Worm (Caenorhabditis elegans): Measurements from ENCODE around the gene F42A9.6.

DNA sequence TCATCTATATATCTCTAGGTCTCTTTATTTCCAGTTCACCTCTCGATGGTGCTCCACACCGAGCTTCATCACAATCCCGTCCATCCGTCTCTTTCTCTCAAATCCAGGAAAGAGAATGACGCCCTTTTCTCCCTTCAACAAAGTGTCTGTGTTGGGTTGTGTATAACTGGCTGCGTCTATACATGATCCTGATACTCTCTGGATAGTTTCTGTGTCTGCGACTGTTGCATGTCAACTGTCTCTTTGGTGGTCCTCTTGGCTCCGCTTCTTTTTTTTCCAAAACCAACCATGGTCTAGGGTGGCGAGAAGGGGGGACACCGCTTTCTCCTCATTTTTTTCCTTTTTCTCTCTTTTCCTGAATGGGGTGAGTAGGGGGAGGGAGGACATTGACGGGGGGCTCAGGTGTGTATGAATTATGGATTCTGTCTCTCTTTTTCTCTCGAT, 20.6 kb downstream of the F42A9.6 start:
- TF ChIP-seq lin-13 (GFP tag; optimal IDR thresholded peaks at IDR 0.05) (no peak), rnt-1 (tag; optimal IDR thresholded peaks at IDR 0.05) (peak; percentile 39), ces-1 (GFP tag; optimal IDR thresholded peaks at IDR 0.05) (no peak), lin-35 (GFP tag; optimal IDR thresholded peaks at IDR 0.05) (peak in 1 of 2 experiments; percentile 7), grh-1 (GFP tag; IDR thresholded peaks at IDR 0.05) (no peak), nhr-12 (tag; optimal IDR thresholded peaks at IDR 0.05) (no peak)
